Fruit fly (Drosophila melanogaster) whole organism, prepupa: ENCODE measurements around the gene Dnali1.
A peak's percentile ranks its signal among the peaks of the same experiment; 100 is the strongest.

Experiments
- Blimp-1 ChIP-seq: fragments of 200-800 bp; sonication (Bioruptor generic); optimal IDR thresholded peaks from 3 replicates; lab custom pipeline; 2017; ENCODE audit warnings: missing biosample characterization, missing genetic modification characterization, mild to moderate bottlenecking, moderate library complexity, missing genetic modification reagents
- CG10631 ChIP-seq: fragments of 200-800 bp; sonication (Bioruptor generic); optimal IDR thresholded peaks from 2 replicates; lab custom pipeline; 2016; ENCODE audit warnings: missing biosample characterization, missing genetic modification characterization
- CG10669 ChIP-seq: fragments of 200-800 bp; sonication (Bioruptor generic); optimal IDR thresholded peaks from 3 replicates; lab custom pipeline; 2018; ENCODE audit warnings: missing biosample characterization, mild to moderate bottlenecking, missing genetic modification characterization, moderate library complexity
- CG11294 ChIP-seq: fragments of 200-800 bp; sonication (Bioruptor generic); IDR thresholded peaks from 2 replicates; pipeline ENCODE4 v1.3.6; 2022; ENCODE audit warnings: missing biosample characterization, missing genetic modification characterization
- CG11762 ChIP-seq: fragments of 200-800 bp; sonication (Bioruptor generic); optimal IDR thresholded peaks from 3 replicates; lab custom pipeline; 2016; ENCODE audit warnings: missing biosample characterization, missing genetic modification characterization; ENCODE audit not compliant: insufficient read depth
- CG11902 ChIP-seq: fragments of 200-800 bp; sonication (Bioruptor generic); optimal IDR thresholded peaks from 3 replicates; lab custom pipeline; 2016; ENCODE audit warnings: missing biosample characterization, missing genetic modification characterization
- CG15336 ChIP-seq: fragments of 200-800 bp; sonication (Bioruptor generic); IDR thresholded peaks from 2 replicates; pipeline ENCODE4 v1.3.6; 2022; ENCODE audit warnings: missing biosample characterization, missing genetic modification characterization
- CG3032 ChIP-seq: fragments of 200-800 bp; optimal IDR thresholded peaks from 2 replicates; lab custom pipeline; 2019; ENCODE audit warnings: missing biosample characterization, mild to moderate bottlenecking, missing genetic modification characterization, moderate library complexity
- CG32006 ChIP-seq: fragments of 200-800 bp; sonication (Bioruptor generic); optimal IDR thresholded peaks from 3 replicates; lab custom pipeline; 2017; ENCODE audit warnings: missing biosample characterization, mild to moderate bottlenecking, missing genetic modification characterization
- CG4318 ChIP-seq: fragments of 200-800 bp; sonication (Bioruptor generic); optimal IDR thresholded peaks from 3 replicates; lab custom pipeline; 2017; ENCODE audit warnings: missing biosample characterization, mild to moderate bottlenecking, missing genetic modification characterization
- CG6163 ChIP-seq: fragments of 200-800 bp; sonication (Bioruptor generic); IDR thresholded peaks from 3 replicates; pipeline ENCODE4 v1.3.6; 2022; ENCODE audit warnings: missing biosample characterization, missing genetic modification characterization
- CG6276 ChIP-seq: fragments of 200-800 bp; sonication (Bioruptor generic); optimal IDR thresholded peaks from 2 replicates; lab custom pipeline; 2017; ENCODE audit warnings: missing biosample characterization, mild to moderate bottlenecking, missing genetic modification characterization
- CG6792 ChIP-seq: fragments of 200-800 bp; sonication (Bioruptor generic); optimal IDR thresholded peaks from 3 replicates; lab custom pipeline; 2016; ENCODE audit warnings: missing biosample characterization, missing genetic modification characterization
- CG6808 ChIP-seq: fragments of 200-800 bp; sonication (Bioruptor generic); optimal IDR thresholded peaks from 3 replicates; lab custom pipeline; 2017; ENCODE audit warnings: missing biosample characterization, missing genetic modification characterization, mild to moderate bottlenecking, moderate library complexity, missing genetic modification reagents
- CG6854 ChIP-seq: fragments of 200-800 bp; sonication (Bioruptor generic); optimal IDR thresholded peaks from 2 replicates; lab custom pipeline; 2017; ENCODE audit warnings: missing biosample characterization, mild to moderate bottlenecking, missing genetic modification characterization
- CG8119 ChIP-seq: fragments of 200-800 bp; sonication (Bioruptor generic); IDR thresholded peaks from 3 replicates; pipeline ENCODE4 v1.3.6; 2022; ENCODE audit warnings: missing biosample characterization, missing genetic modification characterization
- CG8319 ChIP-seq: fragments of 200-800 bp; sonication (Bioruptor generic); optimal IDR thresholded peaks from 3 replicates; lab custom pipeline; 2016; ENCODE audit warnings: missing biosample characterization, missing genetic modification characterization
- CG8632 ChIP-seq: fragments of 200-800 bp; sonication (Bioruptor generic); optimal IDR thresholded peaks from 3 replicates; lab custom pipeline; 2016; ENCODE audit warnings: missing biosample characterization, missing genetic modification characterization
- CG9139 ChIP-seq: fragments of 200-800 bp; sonication (Bioruptor generic); optimal IDR thresholded peaks from 3 replicates; lab custom pipeline; 2017; ENCODE audit warnings: missing biosample characterization, mild to moderate bottlenecking, missing genetic modification characterization
- Eip75B ChIP-seq: fragments of 200-800 bp; sonication (Bioruptor generic); optimal IDR thresholded peaks from 3 replicates; lab custom pipeline; 2016; ENCODE audit warnings: missing biosample characterization, missing genetic modification characterization
- Eip78C ChIP-seq: fragments of 200-800 bp; sonication (Bioruptor generic); peaks from one replicate; lab custom pipeline; 2016; ENCODE audit warnings: missing biosample characterization, missing genetic modification characterization
- Eip93F ChIP-seq: fragments of 200-800 bp; sonication (Bioruptor generic); optimal IDR thresholded peaks from 2 replicates; lab custom pipeline; 2016; ENCODE audit warnings: missing biosample characterization, mild to moderate bottlenecking, missing genetic modification characterization
- Ets21C ChIP-seq: fragments of 200-800 bp; sonication (Bioruptor generic); optimal IDR thresholded peaks from 3 replicates; lab custom pipeline; 2016; ENCODE audit warnings: missing biosample characterization, missing genetic modification characterization
- Hr38 ChIP-seq: sonication (Bioruptor generic); optimal IDR thresholded peaks from 2 replicates; lab custom pipeline; 2016; ENCODE audit warnings: missing biosample characterization, missing genetic modification characterization
- Hr4 ChIP-seq: fragments of 200-800 bp; sonication (Bioruptor generic); optimal IDR thresholded peaks from 3 replicates; lab custom pipeline; 2016; ENCODE audit warnings: missing biosample characterization, missing genetic modification characterization
- Met ChIP-seq: fragments of 200-800 bp; sonication (Bioruptor generic); optimal IDR thresholded peaks from 3 replicates; lab custom pipeline; 2016; ENCODE audit warnings: missing biosample characterization, missing genetic modification characterization
- OdsH ChIP-seq: fragments of 200-800 bp; sonication (Bioruptor generic); optimal IDR thresholded peaks from 3 replicates; lab custom pipeline; 2016; ENCODE audit warnings: missing biosample characterization, missing genetic modification characterization
- Smox ChIP-seq: fragments of 200-800 bp; sonication (Bioruptor generic); optimal IDR thresholded peaks from 3 replicates; lab custom pipeline; 2016; ENCODE audit warnings: missing biosample characterization, missing genetic modification characterization
- Sox102F ChIP-seq: fragments of 200-800 bp; sonication (Bioruptor generic); optimal IDR thresholded peaks from 2 replicates; lab custom pipeline; 2016; ENCODE audit warnings: missing biosample characterization, mild to moderate bottlenecking, missing genetic modification characterization
- Sox14 ChIP-seq: fragments of 200-800 bp; sonication (Bioruptor generic); optimal IDR thresholded peaks from 3 replicates; lab custom pipeline; 2016; ENCODE audit warnings: missing biosample characterization, missing genetic modification characterization
- Sox15 ChIP-seq: fragments of 200-800 bp; sonication (Bioruptor generic); optimal IDR thresholded peaks from 3 replicates; lab custom pipeline; 2016; ENCODE audit warnings: missing biosample characterization, missing genetic modification characterization
- achi ChIP-seq: fragments of 200-800 bp; sonication (Bioruptor generic); optimal IDR thresholded peaks from 3 replicates; lab custom pipeline; 2016; ENCODE audit warnings: missing biosample characterization, missing genetic modification characterization
- eg ChIP-seq: fragments of 200-800 bp; sonication (Bioruptor generic); IDR thresholded peaks from 3 replicates; pipeline ENCODE4 v1.3.6; 2022; ENCODE audit warnings: missing biosample characterization, missing genetic modification characterization
- esn ChIP-seq: fragments of 200-800 bp; sonication (Bioruptor generic); optimal IDR thresholded peaks from 2 replicates; lab custom pipeline; 2016; ENCODE audit warnings: missing biosample characterization, mild to moderate bottlenecking, missing genetic modification characterization, moderate library complexity
- fd59A ChIP-seq: fragments of 200-800 bp; sonication (Bioruptor generic); optimal IDR thresholded peaks from 2 replicates; lab custom pipeline; 2017; ENCODE audit warnings: missing biosample characterization, mild to moderate bottlenecking, missing genetic modification characterization, missing genetic modification reagents
- fkh ChIP-seq: fragments of 200-800 bp; sonication (Bioruptor generic); optimal IDR thresholded peaks from 3 replicates; lab custom pipeline; 2017; ENCODE audit warnings: missing biosample characterization, mild to moderate bottlenecking, missing genetic modification characterization, moderate library complexity
- net ChIP-seq: fragments of 200-800 bp; sonication (Bioruptor generic); optimal IDR thresholded peaks from 3 replicates; lab custom pipeline; 2016; ENCODE audit warnings: missing biosample characterization, missing genetic modification characterization
- salr ChIP-seq, 2 experiments: fragments of 200-800 bp; sonication (Bioruptor generic); optimal IDR thresholded peaks; 3 replicates each; lab custom pipeline; 2016 to 2018; ENCODE audit warnings: missing biosample characterization in 2 of 2, missing genetic modification characterization in 2 of 2, mild to moderate bottlenecking in 1 of 2
- spab ChIP-seq: fragments of 200-800 bp; sonication (Bioruptor generic); optimal IDR thresholded peaks from 2 replicates; lab custom pipeline; 2017; ENCODE audit warnings: missing biosample characterization, mild to moderate bottlenecking, missing genetic modification characterization, missing genetic modification reagents
- ss ChIP-seq, 2 experiments: fragments of 200-800 bp; sonication (Bioruptor generic); optimal IDR thresholded peaks; 2 replicates in 1 of 2; 3 replicates in 1 of 2; lab custom pipeline; 2017 to 2018; ENCODE audit warnings: mild to moderate bottlenecking in 2 of 2, missing biosample characterization in 2 of 2, missing genetic modification characterization in 2 of 2, moderate library complexity in 1 of 2
- svp ChIP-seq: fragments of 200-800 bp; sonication (Bioruptor generic); peaks from one replicate; lab custom pipeline; 2016; ENCODE audit warnings: missing biosample characterization, missing genetic modification characterization
- topi ChIP-seq: fragments of 200-800 bp; sonication (Bioruptor generic); optimal IDR thresholded peaks from 3 replicates; lab custom pipeline; 2016; ENCODE audit warnings: missing biosample characterization, missing genetic modification characterization
- vri ChIP-seq: fragments of 200-800 bp; sonication (Bioruptor generic); optimal IDR thresholded peaks from 3 replicates; lab custom pipeline; 2016; ENCODE audit warnings: missing biosample characterization, mild to moderate bottlenecking, missing genetic modification characterization

Dnali1 gene

DNA sequence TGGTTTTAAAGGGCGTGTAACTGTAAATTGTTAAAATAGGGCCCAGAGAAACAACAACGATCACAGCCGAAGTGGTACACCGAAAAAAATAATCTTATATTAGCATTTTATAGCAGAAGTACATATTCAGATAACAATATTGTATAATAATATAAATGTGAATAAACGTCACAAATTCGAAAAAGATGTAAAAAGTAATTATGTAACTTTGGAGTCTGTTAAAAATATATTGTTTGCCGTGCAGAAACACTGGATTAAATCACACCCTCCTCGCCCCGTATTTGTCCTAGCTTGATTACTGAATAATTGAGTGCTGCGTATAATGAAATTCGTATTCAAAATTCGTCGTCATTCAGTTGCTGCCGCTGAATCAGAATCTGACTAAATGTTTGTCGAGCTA is 37.9 kb downstream of the Dnali1 start (continued):
- no peak for TF ChIP-seq CG9139 (GFP tag; lab: Kevin White, UChicago)
- peak; percentile 6 for TF ChIP-seq esn
- TF ChIP-seq CG6163: no peak
- no peak for TF ChIP-seq CG8319 (GFP tag; lab: Kevin White, UChicago)
- peak; percentile 16 for TF ChIP-seq Met (GFP tag; lab: Kevin White, UChicago)
- TF ChIP-seq Blimp-1 (GFP tag; lab: Kevin White, UChicago): no peak
- TF ChIP-seq Hr38 (GFP tag; lab: Kevin White, UChicago): no peak
- no peak for TF ChIP-seq Ets21C
- TF ChIP-seq CG15336 (GFP tag; lab: Robert Waterston, UW): no peak
- no peak for TF ChIP-seq fd59A (GFP tag; lab: Kevin White, UChicago)
- TF ChIP-seq CG6854 (GFP tag; lab: Kevin White, UChicago): no peak
- TF ChIP-seq vri (GFP tag; lab: Kevin White, UChicago): no peak
- TF ChIP-seq CG6276 (GFP tag; lab: Kevin White, UChicago): no peak
- TF ChIP-seq CG6792 (GFP tag; lab: Kevin White, UChicago): no peak
- peak; percentile 22 for TF ChIP-seq Hr4 (GFP tag; lab: Kevin White, UChicago)
- TF ChIP-seq CG6808 (GFP tag; lab: Kevin White, UChicago): no peak
- TF ChIP-seq CG10669 (GFP tag; lab: Kevin White, UChicago): no peak
- no peak for TF ChIP-seq salr (GFP tag; optimal IDR thresholded peaks at IDR 0.05; lab: Kevin White, UChicago)
- no peak for TF ChIP-seq CG4318 (GFP tag; lab: Kevin White, UChicago)
- no peak for TF ChIP-seq Eip93F (GFP tag; lab: Kevin White, UChicago)
- TF ChIP-seq CG11902: no peak
- no peak for TF ChIP-seq fkh (GFP tag; lab: Kevin White, UChicago)
- no peak for TF ChIP-seq Sox102F (GFP tag; lab: Kevin White, UChicago)
- no peak for TF ChIP-seq CG11762 (GFP tag; lab: Kevin White, UChicago)
- no peak for TF ChIP-seq Smox (GFP tag; lab: Kevin White, UChicago)
- 0 out of 3 replicates have a peak, but pooled peaks have one; percentile 26 for TF ChIP-seq CG8119 (GFP tag; lab: Robert Waterston, UW)
- peak; percentile 74 for TF ChIP-seq Eip78C (GFP tag; lab: Kevin White, UChicago)
- peak; percentile 25 for TF ChIP-seq svp
- TF ChIP-seq topi (GFP tag; lab: Kevin White, UChicago): no peak
- no peak for TF ChIP-seq CG11294 (GFP tag; lab: Robert Waterston, UW)
- TF ChIP-seq ss (GFP tag; optimal IDR thresholded peaks at IDR 0.05; lab: Kevin White, UChicago): no peak
- peak; percentile 26 for TF ChIP-seq OdsH
- TF ChIP-seq CG3032: peak; percentile 6
- no peak for TF ChIP-seq spab (GFP tag; lab: Kevin White, UChicago)
- TF ChIP-seq net (GFP tag; lab: Kevin White, UChicago): no peak
- peak; percentile 39 for TF ChIP-seq CG8632 (GFP tag; lab: Kevin White, UChicago)
- TF ChIP-seq Sox15: no peak
- TF ChIP-seq Eip75B (GFP tag; lab: Kevin White, UChicago): no peak
- TF ChIP-seq Sox14 (GFP tag; lab: Kevin White, UChicago): no peak

DNA sequence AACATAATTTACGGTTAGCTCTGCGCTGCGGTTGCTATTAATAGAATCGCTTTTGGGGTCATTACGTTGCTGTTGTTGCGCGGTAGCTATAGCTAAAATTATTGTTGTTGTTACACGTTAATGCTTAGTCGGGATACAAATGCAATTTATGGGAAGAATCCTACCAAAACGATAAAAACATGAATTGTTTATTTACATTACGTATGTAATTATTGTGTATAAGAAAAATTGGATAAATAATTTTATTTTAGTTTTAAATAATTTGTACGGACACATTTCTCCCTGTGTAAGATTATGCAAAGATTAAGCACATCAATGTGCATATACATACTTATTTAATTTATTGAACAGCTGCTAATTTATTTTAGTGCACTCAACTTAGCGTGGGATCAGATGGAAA is 41.2 kb downstream of the Dnali1 start:
- peak; percentile 22 for TF ChIP-seq CG32006 (GFP tag; lab: Kevin White, UChicago)
- TF ChIP-seq Met (GFP tag; lab: Kevin White, UChicago): no peak
- TF ChIP-seq CG10631: peak; percentile 13
- TF ChIP-seq Eip78C (GFP tag; lab: Kevin White, UChicago): no peak
- peak; percentile 59 for TF ChIP-seq CG15336 (GFP tag; lab: Robert Waterston, UW)
- TF ChIP-seq eg (GFP tag; lab: Robert Waterston, UW): 0 out of 3 replicates have a peak, but pooled peaks have one; percentile 35
- TF ChIP-seq CG8119 (GFP tag; lab: Robert Waterston, UW): peak; percentile 25; the same call in 1 of the 3 replicates
- peak; percentile 7 for TF ChIP-seq achi (GFP tag; lab: Kevin White, UChicago)
- TF ChIP-seq CG11762 (GFP tag; lab: Kevin White, UChicago): peak; percentile 11
- peak; percentile 17 for TF ChIP-seq CG4318 (GFP tag; lab: Kevin White, UChicago)
